Worm (Caenorhabditis elegans): ENCODE data around the gene rpc-1.

DNA sequence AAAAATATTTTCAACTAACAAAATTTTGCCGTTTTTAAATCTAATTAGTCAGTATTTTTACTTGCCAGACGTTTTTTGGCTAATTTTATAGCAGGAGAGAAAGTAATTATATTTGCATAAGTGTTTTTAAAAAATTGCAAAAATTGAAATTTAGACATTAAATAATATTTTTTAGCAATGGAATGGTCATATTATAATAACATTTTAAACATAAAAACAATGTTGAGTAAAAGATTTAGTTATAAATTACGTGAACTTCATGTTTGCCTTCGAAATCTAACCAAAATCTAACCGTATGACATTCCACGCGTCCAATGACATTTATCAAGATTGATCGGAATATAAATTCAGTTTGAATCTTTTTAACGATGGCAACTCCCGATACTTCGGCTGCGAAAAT is 11.2 kb downstream of the rpc-1 start, which contains the start of gene C34D4.2:
- no peak for TF ChIP-seq dao-5 (tag; optimal IDR thresholded peaks at IDR 0.05)
- no peak for TF ChIP-seq him-1 (tag; optimal IDR thresholded peaks at IDR 0.05)
